Fruit fly (Drosophila melanogaster): ENCODE measurements around the gene Vps36.
A peak's percentile ranks its signal among the peaks of the same experiment; 100 is the strongest.

The Vps36 gene

dm6 chr3L:13486041-13486859 lies 26.7 kb downstream of the Vps36 start, which contains the start of the genes Abp1 and Tgi (continued):
- no peak for TF ChIP-seq CG9797 (GFP tag; optimal IDR thresholded peaks at IDR 0.05)
- TF ChIP-seq Ssrp (tag; optimal IDR thresholded peaks at IDR 0.05): no peak
- no peak for TF ChIP-seq CG11560 (tag; IDR thresholded peaks at IDR 0.05)
- no peak for TF ChIP-seq Gsc (GFP tag; IDR thresholded peaks at IDR 0.05)
- TF ChIP-seq nerfin-2 (GFP tag; IDR thresholded peaks at IDR 0.05; ENCODE audit: partially characterized antibody): peak; percentile 62
- TF ChIP-seq CG18262 (tag; optimal IDR thresholded peaks at IDR 0.05): no peak
- TF ChIP-seq fru (optimal IDR thresholded peaks at IDR 0.05): no peak
- TF ChIP-seq Dbx (GFP tag; IDR thresholded peaks at IDR 0.05): peak; percentile 54; the same call in 2 of the 3 replicates
- no peak for TF ChIP-seq gce (GFP tag; IDR thresholded peaks at IDR 0.05)
- peak; percentile 64 for TF ChIP-seq hb (GFP tag; IDR thresholded peaks at IDR 0.05; ENCODE audit: partially characterized antibody)
- no peak for TF ChIP-seq jing (GFP tag; optimal IDR thresholded peaks at IDR 0.05)
- no peak for TF ChIP-seq h (optimal IDR thresholded peaks at IDR 0.05)
- TF ChIP-seq lbe (GFP tag; optimal IDR thresholded peaks at IDR 0.05): peak; percentile 14
- no peak for TF ChIP-seq Lim3 (GFP tag; IDR thresholded peaks at IDR 0.05)
- TF ChIP-seq br (optimal IDR thresholded peaks at IDR 0.05): no peak
- no peak for TF ChIP-seq Nf-YC (tag; optimal IDR thresholded peaks at IDR 0.05)
- TF ChIP-seq MESR4 (GFP tag; optimal IDR thresholded peaks at IDR 0.05): peak; percentile 34
- no peak for TF ChIP-seq GATAe (GFP tag; conservative IDR thresholded peaks at IDR 0.05)
- no peak for TF ChIP-seq repo (GFP tag; optimal IDR thresholded peaks at IDR 0.05)
- peak; percentile 71 for TF ChIP-seq CG2120 (GFP tag; optimal IDR thresholded peaks at IDR 0.05)
- TF ChIP-seq CG10979 (tag; optimal IDR thresholded peaks at IDR 0.05): no peak
- TF ChIP-seq fd96Cb (tag; optimal IDR thresholded peaks at IDR 0.05): no peak
- no peak for TF ChIP-seq CG2199 (GFP tag; IDR thresholded peaks at IDR 0.05)
- TF ChIP-seq CG17802 (tag; optimal IDR thresholded peaks at IDR 0.05): no peak
- TF ChIP-seq CG15601 (tag; optimal IDR thresholded peaks at IDR 0.05): peak; percentile 49
- no peak for TF ChIP-seq CG43689 (GFP tag; IDR thresholded peaks at IDR 0.05)
- no peak for TF ChIP-seq stc (GFP tag; IDR thresholded peaks at IDR 0.05)
- TF ChIP-seq Doc2 (GFP tag; IDR thresholded peaks at IDR 0.05): no peak
- no peak for TF ChIP-seq ham (GFP tag; IDR thresholded peaks at IDR 0.05)
- TF ChIP-seq prd (optimal IDR thresholded peaks at IDR 0.05): no peak
- TF ChIP-seq prd (GFP tag; IDR thresholded peaks at IDR 0.05): peak; percentile 21; the same call in 1 of the 3 replicates
- TF ChIP-seq bsh (GFP tag; optimal IDR thresholded peaks at IDR 0.05): no peak
- no peak for TF ChIP-seq CG17385 (GFP tag; optimal IDR thresholded peaks at IDR 0.05)
- no peak for TF ChIP-seq btn (GFP tag; optimal IDR thresholded peaks at IDR 0.05)
- TF ChIP-seq CG9215 (GFP tag; IDR thresholded peaks at IDR 0.05): peak; percentile 51; the same call in 1 of the 2 replicates
- TF ChIP-seq CG10543 (GFP tag; optimal IDR thresholded peaks at IDR 0.05): no peak
- no peak for TF ChIP-seq H2.0 (GFP tag; IDR thresholded peaks at IDR 0.05)
- TF ChIP-seq CG32532 (GFP tag; IDR thresholded peaks at IDR 0.05): peak; percentile 13; the same call in 1 of the 2 replicates
- peak; percentile 3 for TF ChIP-seq pum (GFP tag; optimal IDR thresholded peaks at IDR 0.05)
- 0 out of 2 replicates have a peak, but pooled peaks have one; percentile 20 for TF ChIP-seq ranshi (GFP tag; IDR thresholded peaks at IDR 0.05)
- TF ChIP-seq CG16815 (GFP tag; optimal IDR thresholded peaks at IDR 0.05): no peak
- TF ChIP-seq lilli (GFP tag; optimal IDR thresholded peaks at IDR 0.05): peak; percentile 41
- TF ChIP-seq ewg (GFP tag; optimal IDR thresholded peaks at IDR 0.05): no peak
- peak in 1 of 2 experiments; percentile 61 for TF ChIP-seq Pdp1 (GFP tag; optimal IDR thresholded peaks at IDR 0.05)
- peak; percentile 79 for TF ChIP-seq MBD-R2 (GFP tag; IDR thresholded peaks at IDR 0.05)
- TF ChIP-seq tap (tag; optimal IDR thresholded peaks at IDR 0.05): no peak
- TF ChIP-seq CG8281 (tag; optimal IDR thresholded peaks at IDR 0.05): no peak
- no peak for TF ChIP-seq CG8478 (optimal IDR thresholded peaks at IDR 0.05)
- peak; percentile 66 for TF ChIP-seq CoRest (tag; optimal IDR thresholded peaks at IDR 0.05)
- no peak for TF ChIP-seq da (GFP tag; optimal IDR thresholded peaks at IDR 0.05)
- peak; percentile 93 for TF ChIP-seq CG10267 (tag; optimal IDR thresholded peaks at IDR 0.05)

Data from whole organism, embryonic.